Worm (Caenorhabditis elegans): ENCODE results near the gene F22E5.1.

- TF ChIP-seq ama-1 (optimal IDR thresholded peaks at IDR 0.05) (no peak), ets-7 (tag; optimal IDR thresholded peaks at IDR 0.05) (no peak), ceh-36 (tag; optimal IDR thresholded peaks at IDR 0.05) (no peak), pes-1 (GFP tag; IDR thresholded peaks at IDR 0.05) (no peak), tra-4 (tag; optimal IDR thresholded peaks at IDR 0.05) (no peak), tbx-37 (GFP tag; conservative IDR thresholded peaks at IDR 0.05) (no peak), sea-1 (GFP tag; conservative IDR thresholded peaks at IDR 0.05) (no peak), hmg-4 (GFP tag; optimal IDR thresholded peaks at IDR 0.05) (no peak)
Observed at ce11 chrII:2695079-2695478, 21.5 kb downstream of the F22E5.1 start.
